Fruit fly (Drosophila melanogaster) whole organism, prepupa: ENCODE measurements around the gene CG5815.
A peak's percentile ranks its signal among the peaks of the same experiment; 100 is the strongest.

Experiments used
- Blimp-1 ChIP-seq: fragments of 200-800 bp; sonication (Bioruptor generic); optimal IDR thresholded peaks from 3 replicates; lab custom pipeline; 2017; ENCODE audit warnings: missing biosample characterization, missing genetic modification characterization, mild to moderate bottlenecking, moderate library complexity, missing genetic modification reagents
- CG10669 ChIP-seq: fragments of 200-800 bp; sonication (Bioruptor generic); optimal IDR thresholded peaks from 3 replicates; lab custom pipeline; 2018; ENCODE audit warnings: missing biosample characterization, mild to moderate bottlenecking, missing genetic modification characterization, moderate library complexity
- CG11294 ChIP-seq: fragments of 200-800 bp; sonication (Bioruptor generic); IDR thresholded peaks from 2 replicates; pipeline ENCODE4 v1.3.6; 2022; ENCODE audit warnings: missing biosample characterization, missing genetic modification characterization
- CG11902 ChIP-seq: fragments of 200-800 bp; sonication (Bioruptor generic); optimal IDR thresholded peaks from 3 replicates; lab custom pipeline; 2016; ENCODE audit warnings: missing biosample characterization, missing genetic modification characterization
- CG15336 ChIP-seq: fragments of 200-800 bp; sonication (Bioruptor generic); IDR thresholded peaks from 2 replicates; pipeline ENCODE4 v1.3.6; 2022; ENCODE audit warnings: missing biosample characterization, missing genetic modification characterization
- CG16779 ChIP-seq: fragments of 200-800 bp; sonication (Bioruptor generic); optimal IDR thresholded peaks from 3 replicates; lab custom pipeline; 2017; ENCODE audit warnings: missing biosample characterization, mild to moderate bottlenecking, missing genetic modification characterization
- CG31627 ChIP-seq: fragments of 200-800 bp; sonication (Bioruptor generic); optimal IDR thresholded peaks from 3 replicates; lab custom pipeline; 2016; ENCODE audit warnings: missing biosample characterization, missing genetic modification characterization
- CG34406 ChIP-seq: fragments of 200-800 bp; sonication (Bioruptor generic); optimal IDR thresholded peaks from 3 replicates; lab custom pipeline; 2016; ENCODE audit warnings: missing biosample characterization, missing genetic modification characterization
- CG3919 ChIP-seq: fragments of 200-800 bp; sonication (Bioruptor generic); optimal IDR thresholded peaks from 3 replicates; lab custom pipeline; 2016; ENCODE audit warnings: missing biosample characterization, missing genetic modification characterization
- CG4318 ChIP-seq: fragments of 200-800 bp; sonication (Bioruptor generic); optimal IDR thresholded peaks from 3 replicates; lab custom pipeline; 2017; ENCODE audit warnings: missing biosample characterization, mild to moderate bottlenecking, missing genetic modification characterization
- CG6163 ChIP-seq: fragments of 200-800 bp; sonication (Bioruptor generic); IDR thresholded peaks from 3 replicates; pipeline ENCODE4 v1.3.6; 2022; ENCODE audit warnings: missing biosample characterization, missing genetic modification characterization
- CG6276 ChIP-seq: fragments of 200-800 bp; sonication (Bioruptor generic); optimal IDR thresholded peaks from 2 replicates; lab custom pipeline; 2017; ENCODE audit warnings: missing biosample characterization, mild to moderate bottlenecking, missing genetic modification characterization
- CG8319 ChIP-seq: fragments of 200-800 bp; sonication (Bioruptor generic); optimal IDR thresholded peaks from 3 replicates; lab custom pipeline; 2016; ENCODE audit warnings: missing biosample characterization, missing genetic modification characterization
- CG8632 ChIP-seq: fragments of 200-800 bp; sonication (Bioruptor generic); optimal IDR thresholded peaks from 3 replicates; lab custom pipeline; 2016; ENCODE audit warnings: missing biosample characterization, missing genetic modification characterization
- Eip75B ChIP-seq: fragments of 200-800 bp; sonication (Bioruptor generic); optimal IDR thresholded peaks from 3 replicates; lab custom pipeline; 2016; ENCODE audit warnings: missing biosample characterization, missing genetic modification characterization
- Eip78C ChIP-seq: fragments of 200-800 bp; sonication (Bioruptor generic); peaks from one replicate; lab custom pipeline; 2016; ENCODE audit warnings: missing biosample characterization, missing genetic modification characterization
- Eip93F ChIP-seq: fragments of 200-800 bp; sonication (Bioruptor generic); optimal IDR thresholded peaks from 2 replicates; lab custom pipeline; 2016; ENCODE audit warnings: missing biosample characterization, mild to moderate bottlenecking, missing genetic modification characterization
- Ets21C ChIP-seq: fragments of 200-800 bp; sonication (Bioruptor generic); optimal IDR thresholded peaks from 3 replicates; lab custom pipeline; 2016; ENCODE audit warnings: missing biosample characterization, missing genetic modification characterization
- Ets96B ChIP-seq: fragments of 200-800 bp; optimal IDR thresholded peaks from 2 replicates; lab custom pipeline; 2019; ENCODE audit warnings: missing biosample characterization, mild to moderate bottlenecking, missing genetic modification characterization, moderate library complexity
- Gug ChIP-seq: fragments of 200-800 bp; sonication (Bioruptor generic); IDR thresholded peaks from 2 replicates; pipeline ENCODE4 v1.3.6; 2022; ENCODE audit warnings: missing biosample characterization, missing genetic modification characterization
- Hr38 ChIP-seq: sonication (Bioruptor generic); optimal IDR thresholded peaks from 2 replicates; lab custom pipeline; 2016; ENCODE audit warnings: missing biosample characterization, missing genetic modification characterization
- Hr4 ChIP-seq: fragments of 200-800 bp; sonication (Bioruptor generic); optimal IDR thresholded peaks from 3 replicates; lab custom pipeline; 2016; ENCODE audit warnings: missing biosample characterization, missing genetic modification characterization
- Met ChIP-seq: fragments of 200-800 bp; sonication (Bioruptor generic); optimal IDR thresholded peaks from 3 replicates; lab custom pipeline; 2016; ENCODE audit warnings: missing biosample characterization, missing genetic modification characterization
- OdsH ChIP-seq: fragments of 200-800 bp; sonication (Bioruptor generic); optimal IDR thresholded peaks from 3 replicates; lab custom pipeline; 2016; ENCODE audit warnings: missing biosample characterization, missing genetic modification characterization
- Smox ChIP-seq: fragments of 200-800 bp; sonication (Bioruptor generic); optimal IDR thresholded peaks from 3 replicates; lab custom pipeline; 2016; ENCODE audit warnings: missing biosample characterization, missing genetic modification characterization
- Sox102F ChIP-seq: fragments of 200-800 bp; sonication (Bioruptor generic); optimal IDR thresholded peaks from 2 replicates; lab custom pipeline; 2016; ENCODE audit warnings: missing biosample characterization, mild to moderate bottlenecking, missing genetic modification characterization
- Sox14 ChIP-seq: fragments of 200-800 bp; sonication (Bioruptor generic); optimal IDR thresholded peaks from 3 replicates; lab custom pipeline; 2016; ENCODE audit warnings: missing biosample characterization, missing genetic modification characterization
- Sox15 ChIP-seq: fragments of 200-800 bp; sonication (Bioruptor generic); optimal IDR thresholded peaks from 3 replicates; lab custom pipeline; 2016; ENCODE audit warnings: missing biosample characterization, missing genetic modification characterization
- cyc ChIP-seq: fragments of 200-800 bp; sonication (Bioruptor generic); optimal IDR thresholded peaks from 3 replicates; lab custom pipeline; 2016; ENCODE audit warnings: missing biosample characterization, missing genetic modification characterization
- dsx ChIP-seq: fragments of 200-800 bp; optimal IDR thresholded peaks from 3 replicates; lab custom pipeline; 2019; ENCODE audit warnings: missing biosample characterization, mild to moderate bottlenecking, missing genetic modification characterization, moderate library complexity; ENCODE audit not compliant: poor library complexity, severe bottlenecking
- eg ChIP-seq: fragments of 200-800 bp; sonication (Bioruptor generic); IDR thresholded peaks from 3 replicates; pipeline ENCODE4 v1.3.6; 2022; ENCODE audit warnings: missing biosample characterization, missing genetic modification characterization
- fd59A ChIP-seq: fragments of 200-800 bp; sonication (Bioruptor generic); optimal IDR thresholded peaks from 2 replicates; lab custom pipeline; 2017; ENCODE audit warnings: missing biosample characterization, mild to moderate bottlenecking, missing genetic modification characterization, missing genetic modification reagents
- fd85E ChIP-seq: fragments of 200-800 bp; sonication (Bioruptor generic); optimal IDR thresholded peaks from 3 replicates; lab custom pipeline; 2016; ENCODE audit warnings: missing biosample characterization, missing genetic modification characterization
- fkh ChIP-seq: fragments of 200-800 bp; sonication (Bioruptor generic); optimal IDR thresholded peaks from 3 replicates; lab custom pipeline; 2017; ENCODE audit warnings: missing biosample characterization, mild to moderate bottlenecking, missing genetic modification characterization, moderate library complexity
- lz ChIP-seq: fragments of 200-800 bp; sonication (Bioruptor generic); optimal IDR thresholded peaks from 3 replicates; lab custom pipeline; 2016; ENCODE audit warnings: missing biosample characterization, missing genetic modification characterization
- pdm3 ChIP-seq: fragments of 200-800 bp; sonication (Bioruptor generic); optimal IDR thresholded peaks from 3 replicates; lab custom pipeline; 2016; ENCODE audit warnings: missing biosample characterization, missing genetic modification characterization
- svp ChIP-seq: fragments of 200-800 bp; sonication (Bioruptor generic); peaks from one replicate; lab custom pipeline; 2016; ENCODE audit warnings: missing biosample characterization, missing genetic modification characterization
- topi ChIP-seq: fragments of 200-800 bp; sonication (Bioruptor generic); optimal IDR thresholded peaks from 3 replicates; lab custom pipeline; 2016; ENCODE audit warnings: missing biosample characterization, missing genetic modification characterization
- vri ChIP-seq: fragments of 200-800 bp; sonication (Bioruptor generic); optimal IDR thresholded peaks from 3 replicates; lab custom pipeline; 2016; ENCODE audit warnings: missing biosample characterization, mild to moderate bottlenecking, missing genetic modification characterization

Gene CG5815

DNA sequence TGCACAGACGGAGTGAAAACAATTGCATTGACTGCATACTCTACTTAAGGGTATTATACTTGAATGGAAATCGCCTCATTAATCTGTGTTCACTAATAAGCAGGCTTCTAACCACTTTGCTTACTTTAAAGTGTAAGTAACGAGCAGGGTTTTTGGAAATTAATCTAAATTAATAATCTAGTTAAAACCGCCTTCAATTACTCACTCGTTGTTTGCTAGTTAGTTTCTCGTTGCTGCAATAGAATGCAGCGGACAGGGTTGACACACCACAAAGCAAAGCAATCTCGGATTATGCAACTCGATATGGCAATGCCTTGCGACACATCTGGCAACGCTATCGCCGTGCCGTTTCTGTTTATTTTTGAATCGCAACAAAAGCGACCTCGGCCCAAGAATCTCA lies 27.6 kb downstream of the CG5815 start (continued):
- TF ChIP-seq CG10669 (peak; percentile 68), Sox102F (GFP tag; lab: Kevin White, UChicago) (peak; percentile 66), Sox15 (peak; percentile 82), CG11902 (GFP tag; lab: Kevin White, UChicago) (peak; percentile 72), Blimp-1 (GFP tag; lab: Kevin White, UChicago) (peak; percentile 48), topi (peak; percentile 80), CG6163 (GFP tag; lab: Robert Waterston, UW) (peak; percentile 38; the same call in 1 of the 3 replicates), Eip75B (GFP tag; lab: Kevin White, UChicago) (peak; percentile 75), Met (peak; percentile 69), cyc (peak; percentile 69), Ets21C (GFP tag; lab: Kevin White, UChicago) (peak; percentile 65), CG8632 (peak; percentile 60), CG4318 (GFP tag; lab: Kevin White, UChicago) (peak; percentile 37), CG31627 (GFP tag; lab: Kevin White, UChicago) (peak; percentile 78), pdm3 (GFP tag; lab: Kevin White, UChicago) (peak; percentile 68), CG34406 (GFP tag; lab: Kevin White, UChicago) (peak; percentile 72), CG8319 (GFP tag; lab: Kevin White, UChicago) (peak; percentile 60), CG3919 (peak; percentile 58), Hr4 (peak; percentile 54), fd59A (GFP tag; lab: Kevin White, UChicago) (peak; percentile 13), CG15336 (GFP tag; lab: Robert Waterston, UW) (peak; percentile 52; the same call in 1 of the 2 replicates)

DNA sequence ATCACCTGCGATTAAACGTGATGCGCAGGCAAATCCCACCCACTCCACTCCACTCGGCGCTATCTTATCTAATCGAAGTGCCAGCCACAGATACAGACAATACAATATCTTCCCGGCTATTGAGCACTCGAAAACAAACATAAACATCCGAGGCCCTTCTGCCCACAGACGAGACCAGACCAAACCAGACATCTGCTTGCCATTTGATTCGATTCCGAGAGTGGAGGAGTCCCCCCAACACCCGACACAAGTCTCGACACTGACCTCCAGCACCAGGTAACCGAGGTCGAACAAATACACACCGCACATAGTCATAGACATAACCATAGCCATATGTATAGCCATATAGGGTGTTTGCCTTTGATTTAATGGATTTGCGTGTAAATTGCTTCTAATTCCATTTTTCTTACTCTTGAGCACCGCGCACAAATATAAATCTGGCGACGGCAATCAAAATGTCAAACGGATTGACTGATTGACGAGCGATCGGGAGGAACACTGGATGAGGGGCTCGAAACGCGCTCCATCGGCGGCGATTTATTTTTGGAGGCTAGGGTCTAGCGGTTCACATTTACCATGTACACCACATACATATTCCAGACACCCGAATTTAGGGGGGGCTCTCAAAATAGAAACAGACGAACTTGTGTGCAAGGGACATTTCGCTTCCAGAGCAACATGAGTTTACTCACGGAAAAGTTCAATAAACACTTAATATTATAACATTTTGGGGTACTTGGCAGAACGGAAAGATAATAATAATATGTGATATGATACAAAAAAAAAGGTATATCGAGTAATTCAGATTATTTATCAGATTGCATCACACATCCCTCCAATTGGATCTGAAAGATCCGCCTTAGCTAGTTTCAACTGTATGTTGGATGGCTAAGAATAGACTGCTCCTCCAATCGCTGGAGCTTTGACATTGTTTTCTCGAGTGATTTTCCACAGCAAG lies 36.7 kb downstream of the CG5815 start:
- TF ChIP-seq Ets21C (GFP tag; lab: Kevin White, UChicago) (no peak), fkh (GFP tag; lab: Kevin White, UChicago) (peak; percentile 61)
- TF ChIP-seq, all 60 proteins: peak for 1

DNA sequence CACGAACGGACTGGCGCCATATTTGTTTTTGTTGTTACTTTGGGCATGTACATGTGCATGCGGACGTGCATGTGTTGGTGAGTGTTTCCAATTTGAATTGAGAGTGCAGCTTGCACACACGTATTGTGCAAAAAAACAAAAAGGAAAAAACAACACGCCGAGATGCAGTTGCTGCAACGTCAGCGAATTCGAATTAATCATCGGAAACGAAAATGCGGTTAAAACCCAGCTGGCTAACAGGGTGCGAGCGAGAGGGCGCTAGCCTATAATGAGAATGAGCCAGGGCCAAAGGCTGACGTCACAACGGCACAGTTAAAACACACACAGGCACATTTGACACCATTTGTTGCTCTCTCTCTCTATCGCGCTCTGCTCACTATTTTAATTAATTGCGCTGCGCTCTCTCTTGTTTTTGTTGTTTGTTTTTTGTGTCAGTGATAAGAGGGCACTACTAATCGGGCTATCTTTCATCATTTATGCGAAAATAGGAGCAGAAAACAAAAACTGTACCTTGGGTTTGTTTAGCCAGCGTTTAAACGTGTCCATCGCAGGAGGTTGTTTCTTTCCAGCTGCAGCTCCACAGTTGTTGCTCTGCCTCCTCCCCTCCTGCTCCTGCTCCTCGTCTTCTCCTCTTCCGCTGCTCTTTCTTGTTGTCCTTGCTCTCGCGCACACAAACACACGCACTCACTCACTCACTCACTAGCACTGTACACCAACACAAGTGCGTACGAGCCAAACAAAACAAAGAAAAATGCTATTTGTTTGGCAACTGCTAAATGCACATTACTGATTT lies 37.7 kb downstream of the CG5815 start:
- peak; percentile 37 for TF ChIP-seq CG16779
- TF ChIP-seq CG6276 (GFP tag; lab: Kevin White, UChicago), result peak; percentile 16
- no peak for TF ChIP-seq Ets96B (tag; lab: Kevin White, UChicago)
- TF ChIP-seq svp (GFP tag; lab: Kevin White, UChicago), result no peak
- no peak for TF ChIP-seq CG11294
- peak; percentile 57 for TF ChIP-seq Eip78C (GFP tag; lab: Kevin White, UChicago)
- TF ChIP-seq vri, result peak; percentile 33
- TF ChIP-seq CG10669, result no peak

DNA sequence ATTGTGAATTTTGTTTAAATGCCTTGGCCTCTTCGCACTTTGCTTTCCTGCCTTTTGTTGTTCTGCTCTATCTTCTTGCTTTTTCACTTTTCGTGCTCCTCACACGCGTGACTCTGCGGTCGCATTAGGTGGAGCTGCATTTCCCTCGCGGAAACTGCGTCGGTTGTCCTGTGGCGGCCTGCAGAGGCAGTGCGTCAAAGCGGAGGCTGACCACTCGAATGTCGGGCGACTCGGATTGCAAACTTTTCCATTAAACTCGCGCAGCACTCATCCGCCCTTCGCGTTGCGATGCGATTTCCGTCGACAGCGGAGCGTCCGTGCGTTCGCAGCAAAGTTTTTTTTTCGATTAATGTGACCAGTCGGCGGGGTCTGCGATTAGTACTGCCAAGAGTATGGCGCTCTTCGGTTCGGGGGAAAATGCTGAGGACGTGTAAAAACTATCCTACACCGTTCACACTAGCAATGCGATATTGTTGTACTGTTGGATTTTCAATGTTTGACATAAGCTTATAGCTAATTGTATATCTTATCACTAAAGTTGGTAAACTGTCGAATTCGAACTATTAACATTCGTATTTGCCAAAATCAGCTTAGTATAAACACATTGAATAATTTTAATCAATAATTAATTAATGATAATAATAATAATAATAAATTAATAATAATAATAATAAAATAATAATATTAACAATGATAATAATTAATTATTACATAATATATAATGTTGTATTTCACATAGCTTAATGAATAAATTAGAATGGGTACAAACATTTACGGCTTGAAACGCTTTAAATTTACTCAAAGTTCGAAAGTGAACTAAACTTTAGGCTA lies 38.5 kb downstream of the CG5815 start, which contains the start of gene CG6051:
TSS of gene CG6051 (minus strand) at position 385 of the 831 bp plus-strand sequence.
- TF ChIP-seq Hr38 (no peak), Blimp-1 (GFP tag; lab: Kevin White, UChicago) (no peak), Ets96B (tag; lab: Kevin White, UChicago) (no peak), Sox14 (GFP tag; lab: Kevin White, UChicago) (peak; percentile 34), CG16779 (peak; percentile 37), svp (GFP tag; lab: Kevin White, UChicago) (peak; percentile 84), Gug (no peak), cyc (peak; percentile 44), OdsH (GFP tag; lab: Kevin White, UChicago) (peak; percentile 38), Met (no peak), topi (peak; percentile 35), fd85E (GFP tag; lab: Kevin White, UChicago) (no peak), Smox (GFP tag; lab: Kevin White, UChicago) (peak; percentile 41), fkh (GFP tag; lab: Kevin White, UChicago) (peak; percentile 52), CG8319 (GFP tag; lab: Kevin White, UChicago) (no peak), Eip93F (no peak), pdm3 (GFP tag; lab: Kevin White, UChicago) (peak; percentile 29), Eip75B (GFP tag; lab: Kevin White, UChicago) (peak; percentile 28), CG3919 (peak; percentile 54), dsx (GFP tag; lab: Kevin White, UChicago) (peak; percentile 7), Hr4 (peak; percentile 54), CG34406 (GFP tag; lab: Kevin White, UChicago) (peak; percentile 16), eg (GFP tag; lab: Robert Waterston, UW) (no peak), lz (GFP tag; lab: Kevin White, UChicago) (peak; percentile 58), CG11294 (no peak), Sox15 (peak; percentile 34)
